Worm (Caenorhabditis elegans): ENCODE data around the gene col-2.

DNA sequence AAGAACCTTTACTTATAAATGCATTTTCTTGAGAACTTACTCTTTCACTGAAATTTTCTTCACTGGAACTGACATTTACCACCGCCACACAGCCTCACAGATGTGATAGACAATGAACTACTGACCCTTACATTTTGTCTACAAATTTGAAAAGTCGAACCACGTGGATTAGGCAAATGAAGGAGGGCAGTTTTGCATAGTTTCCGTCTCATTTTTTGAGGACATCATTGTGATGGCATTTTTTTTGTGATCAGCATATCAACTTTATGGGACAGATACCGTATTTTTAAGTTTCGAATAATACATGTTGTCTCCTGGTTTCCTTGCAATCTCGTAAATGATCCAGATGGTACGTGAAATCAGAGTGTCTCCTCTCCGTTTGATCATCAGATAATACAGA lies 12.7 kb downstream of the col-2 start, which contains the start of gene W01B6.3:
- TF ChIP-seq nhr-77 (tag; optimal IDR thresholded peaks at IDR 0.05) (no peak), unc-62 (GFP tag; optimal IDR thresholded peaks at IDR 0.05) (no peak), nhr-76 (tag; optimal IDR thresholded peaks at IDR 0.05) (no peak), ZK546.5 (tag; optimal IDR thresholded peaks at IDR 0.05) (no peak), pha-4 (tag; optimal IDR thresholded peaks at IDR 0.05) (no peak), nhr-237 (tag; optimal IDR thresholded peaks at IDR 0.05) (no peak), aly-2 (tag; optimal IDR thresholded peaks at IDR 0.05) (no peak)

Data from whole organism, L3 larva.